Fruit fly (Drosophila melanogaster): ENCODE results near the gene AhcyL1.
A peak's percentile ranks its signal among the peaks of the same experiment; 100 is the strongest.

AhcyL1 gene

dm6 chr3L:2773968-2774461, 1.9 kb upstream of the AhcyL1 start, which contains the start of the genes CG12093 and Atg2 (continued):
- TF ChIP-seq ss (GFP tag; optimal IDR thresholded peaks at IDR 0.05) (peak in 1 of 2 experiments; percentile 85), CG6808 (GFP tag; optimal IDR thresholded peaks at IDR 0.05) (peak; percentile 86), Hr39 (GFP tag; optimal IDR thresholded peaks at IDR 0.05) (peak; percentile 90), CG10631 (GFP tag; optimal IDR thresholded peaks at IDR 0.05) (peak; percentile 96), CG3032 (tag; optimal IDR thresholded peaks at IDR 0.05) (peak; percentile 97), fkh (GFP tag; optimal IDR thresholded peaks at IDR 0.05) (peak; percentile 76), esn (GFP tag; optimal IDR thresholded peaks at IDR 0.05) (peak; percentile 95), CG6276 (GFP tag; optimal IDR thresholded peaks at IDR 0.05) (no peak), lz (GFP tag; optimal IDR thresholded peaks at IDR 0.05) (peak; percentile 95), CG16779 (tag; optimal IDR thresholded peaks at IDR 0.05) (peak; percentile 75), Met (GFP tag; optimal IDR thresholded peaks at IDR 0.05) (peak; percentile 92), spab (GFP tag; optimal IDR thresholded peaks at IDR 0.05) (no peak), Eip93F (GFP tag; optimal IDR thresholded peaks at IDR 0.05) (peak; percentile 76), CG10669 (GFP tag; optimal IDR thresholded peaks at IDR 0.05) (peak; percentile 90), net (GFP tag; optimal IDR thresholded peaks at IDR 0.05) (peak; percentile 93), acj6 (GFP tag; optimal IDR thresholded peaks at IDR 0.05) (peak; percentile 96), Smox (GFP tag; optimal IDR thresholded peaks at IDR 0.05) (peak; percentile 92), CG8119 (GFP tag; IDR thresholded peaks at IDR 0.05) (peak; percentile 94), CG11902 (GFP tag; optimal IDR thresholded peaks at IDR 0.05) (peak; percentile 90), CG11294 (GFP tag; IDR thresholded peaks at IDR 0.05) (peak; percentile 92), fd59A (GFP tag; optimal IDR thresholded peaks at IDR 0.05) (peak; percentile 89), Sox102F (GFP tag; optimal IDR thresholded peaks at IDR 0.05) (peak; percentile 91), CG4318 (GFP tag; optimal IDR thresholded peaks at IDR 0.05) (peak; percentile 90), CG8319 (GFP tag; optimal IDR thresholded peaks at IDR 0.05) (peak; percentile 89), CG3919 (GFP tag; optimal IDR thresholded peaks at IDR 0.05) (peak; percentile 92), salr (GFP tag; optimal IDR thresholded peaks at IDR 0.05) (peak; percentile 87 to 95), Blimp-1 (GFP tag; optimal IDR thresholded peaks at IDR 0.05) (peak; percentile 75), Sox14 (GFP tag; optimal IDR thresholded peaks at IDR 0.05) (peak; percentile 82), CG8632 (GFP tag; optimal IDR thresholded peaks at IDR 0.05) (peak; percentile 95), CG34406 (GFP tag; optimal IDR thresholded peaks at IDR 0.05) (peak; percentile 95), CG1621 (tag; optimal IDR thresholded peaks at IDR 0.05) (peak; percentile 82), CG6163 (GFP tag; IDR thresholded peaks at IDR 0.05) (peak; percentile 92), Hr4 (GFP tag; optimal IDR thresholded peaks at IDR 0.05) (peak; percentile 93), CG32006 (GFP tag; optimal IDR thresholded peaks at IDR 0.05) (peak; percentile 96), svp (GFP tag) (peak; percentile 96), CG7368 (GFP tag; optimal IDR thresholded peaks at IDR 0.05) (peak; percentile 87), Hr38 (GFP tag; optimal IDR thresholded peaks at IDR 0.05) (peak; percentile 29), topi (GFP tag; optimal IDR thresholded peaks at IDR 0.05) (peak; percentile 89)

- TF ChIP-seq dsx (GFP tag; optimal IDR thresholded peaks at IDR 0.05; ENCODE audit: poor library complexity, severe bottlenecking) (no peak), CG7368 (GFP tag; optimal IDR thresholded peaks at IDR 0.05) (peak; percentile 10), CG1621 (tag; optimal IDR thresholded peaks at IDR 0.05) (peak; percentile 33), salr (GFP tag; optimal IDR thresholded peaks at IDR 0.05) (peak in 1 of 2 experiments; percentile 57), CG6854 (GFP tag; optimal IDR thresholded peaks at IDR 0.05) (peak; percentile 20), vri (GFP tag; optimal IDR thresholded peaks at IDR 0.05) (peak; percentile 45), Hr39 (GFP tag; optimal IDR thresholded peaks at IDR 0.05) (peak; percentile 62), Sox15 (GFP tag; optimal IDR thresholded peaks at IDR 0.05) (peak; percentile 3), Eip75B (GFP tag; optimal IDR thresholded peaks at IDR 0.05) (peak; percentile 57), CG8632 (GFP tag; optimal IDR thresholded peaks at IDR 0.05) (peak; percentile 3), CG11902 (GFP tag; optimal IDR thresholded peaks at IDR 0.05) (peak; percentile 28), Gug (GFP tag; IDR thresholded peaks at IDR 0.05) (0 out of 2 replicates have a peak, but pooled peaks have one; percentile 28), CG11294 (GFP tag; IDR thresholded peaks at IDR 0.05) (no peak; the same call in 1 of the 2 replicates), Sox14 (GFP tag; optimal IDR thresholded peaks at IDR 0.05) (peak; percentile 32), CG8319 (GFP tag; optimal IDR thresholded peaks at IDR 0.05) (peak; percentile 20), CG15336 (GFP tag; IDR thresholded peaks at IDR 0.05) (no peak), Lpt (GFP tag; optimal IDR thresholded peaks at IDR 0.05) (no peak), eg (GFP tag; IDR thresholded peaks at IDR 0.05) (peak; percentile 56), Ets96B (tag; optimal IDR thresholded peaks at IDR 0.05) (peak; percentile 28), fd85E (GFP tag; optimal IDR thresholded peaks at IDR 0.05) (no peak)
These were observed 5.6 kb downstream of the AhcyL1 start, which contains the start of the genes Mrtf and Non2 for dm6 chr3L:2766269-2767088. Gene Mrtf (minus strand): TSS chr3L:2766536. Gene Non2 (plus strand): TSS chr3L:2766999.

Measured in whole organism, prepupa.